Fruit fly (Drosophila melanogaster) whole organism, adult: ENCODE measurements around the gene ND-SGDH.

Experiments used
- CG1620 ChIP-seq: fragments of 200-800 bp; sonication (Bioruptor generic); optimal IDR thresholded peaks from 2 replicates; lab custom pipeline; 2016; ENCODE audit warnings: missing biosample characterization, missing genetic modification characterization
- CG33017 ChIP-seq: fragments of 200-800 bp; sonication (Bioruptor generic); optimal IDR thresholded peaks from 2 replicates; lab custom pipeline; 2018; ENCODE audit warnings: missing biosample characterization, mild to moderate bottlenecking, missing genetic modification characterization, moderate library complexity
- Hr96 ChIP-seq: fragments of 200-800 bp; sonication (Bioruptor generic); optimal IDR thresholded peaks from 2 replicates; lab custom pipeline; 2016; ENCODE audit warnings: missing biosample characterization, missing genetic modification characterization
- cnc ChIP-seq, 2 experiments: fragments of >200 bp; optimal IDR thresholded peaks; 2 replicates each; lab custom pipeline; 2017
- kay ChIP-seq: fragments of 200-800 bp; sonication (Bioruptor generic); peaks from one replicate; lab custom pipeline; 2016; ENCODE audit warnings: missing biosample characterization, missing genetic modification characterization, borderline replicate concordance
- toe ChIP-seq: fragments of 200-800 bp; sonication (Bioruptor generic); optimal IDR thresholded peaks from 2 replicates; lab custom pipeline; 2016; ENCODE audit warnings: missing biosample characterization, missing genetic modification characterization

dm6 chr3L:12099329-12100031 lies 38.9 kb downstream of the ND-SGDH start:
- TF ChIP-seq cnc (optimal IDR thresholded peaks at IDR 0.05; lab: Kevin White, UChicago) = no peak
- no peak for TF ChIP-seq toe (GFP tag; lab: Kevin White, UChicago)
- no peak for TF ChIP-seq CG1620 (GFP tag; lab: Kevin White, UChicago)
- TF ChIP-seq CG33017 = no peak
- TF ChIP-seq kay (GFP tag; lab: Kevin White, UChicago) = no peak
- TF ChIP-seq Hr96 (GFP tag; lab: Kevin White, UChicago) = no peak
